Worm (Caenorhabditis elegans) whole organism, L4 larva: ENCODE results near the gene C17C3.9.

Source experiments
- F44E2.7 ChIP-seq: fragments of 200-800 bp; sonication (Bioruptor generic); IDR thresholded peaks from 2 replicates; pipeline ENCODE4 v2.1.2; 2022; ENCODE audit warnings: missing genetic modification characterization, missing compliant biosample characterization
- ZK546.5 ChIP-seq, 2 experiments: sonication (generic microtip); optimal IDR thresholded peaks; 2 replicates each; lab custom pipeline; 2017; ENCODE audit warnings: missing biosample characterization in 2 of 2, missing genetic modification characterization in 2 of 2
- lin-15B ChIP-seq: fragments of 150-350 bp; sonication (generic microtip); optimal IDR thresholded peaks from 3 replicates; lab custom pipeline; 2014; ENCODE audit warnings: missing biosample characterization, missing genetic modification characterization
- nhr-11 ChIP-seq: fragments of 150-350 bp; optimal IDR thresholded peaks from 2 replicates; lab custom pipeline; 2014; ENCODE audit warnings: missing biosample characterization, missing genetic modification characterization
- nhr-28 ChIP-seq: fragments of 150-350 bp; optimal IDR thresholded peaks from 2 replicates; lab custom pipeline; 2014; ENCODE audit warnings: missing biosample characterization, missing genetic modification characterization
- nhr-77 ChIP-seq: fragments of 150-350 bp; optimal IDR thresholded peaks from 2 replicates; lab custom pipeline; 2014; ENCODE audit warnings: missing biosample characterization, missing genetic modification characterization

DNA sequence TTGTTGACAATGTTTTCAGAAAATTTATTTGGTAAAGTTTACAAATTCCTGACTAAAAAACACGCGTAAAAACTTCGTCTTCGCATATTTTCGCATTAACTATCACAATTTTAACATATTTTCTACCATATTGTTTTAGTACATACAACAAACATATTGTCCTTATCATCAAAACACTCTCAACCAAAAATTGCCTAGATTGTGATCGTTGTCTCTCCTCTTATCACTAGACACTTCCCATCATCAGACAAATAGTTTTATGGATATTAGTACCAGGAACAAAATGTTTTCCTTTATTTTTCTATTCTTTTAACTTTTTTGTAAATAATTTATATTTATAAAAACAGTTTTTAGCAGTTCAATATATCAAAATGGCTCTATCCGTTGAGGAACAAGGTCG lies 29.3 kb upstream of the C17C3.9 start, which contains the start of gene C17C3.3:
- peak; percentile 28 for TF ChIP-seq nhr-28 (tag; lab: Kevin White, UChicago)
- no peak for TF ChIP-seq lin-15B (tag; lab: Kevin White, UChicago)
- peak; percentile 5 for TF ChIP-seq nhr-77 (tag; lab: Kevin White, UChicago)
- no peak for TF ChIP-seq ZK546.5 (tag; optimal IDR thresholded peaks at IDR 0.05; lab: Kevin White, UChicago)
- no peak for TF ChIP-seq F44E2.7
- TF ChIP-seq nhr-11, result no peak
